Worm (Caenorhabditis elegans): Measurements from ENCODE around the gene fbxc-12.

The fbxc-12 gene

ce11 chrIV:873174-873788 is 31.8 kb upstream of the fbxc-12 start (continued):
- TF ChIP-seq lsy-27 (tag; optimal IDR thresholded peaks at IDR 0.05; ENCODE audit: borderline replicate concordance, insufficient read depth): no peak
- no peak for TF ChIP-seq pbrm-1 (GFP tag; IDR thresholded peaks at IDR 0.05)
- TF ChIP-seq Y95B8A.8 (GFP tag; IDR thresholded peaks at IDR 0.05): no peak
- TF ChIP-seq somi-1 (GFP tag; optimal IDR thresholded peaks at IDR 0.05): no peak
- TF ChIP-seq repo-1 (tag; optimal IDR thresholded peaks at IDR 0.05): no peak
- no peak for TF ChIP-seq madf-10 (tag; optimal IDR thresholded peaks at IDR 0.05)
- no peak for TF ChIP-seq ceh-100 (GFP tag; IDR thresholded peaks at IDR 0.05)
- TF ChIP-seq unc-130 (GFP tag; optimal IDR thresholded peaks at IDR 0.05): no peak
- no peak for TF ChIP-seq let-526 (GFP tag; IDR thresholded peaks at IDR 0.05)
- TF ChIP-seq dpl-1 (GFP tag; optimal IDR thresholded peaks at IDR 0.05): peak; percentile 2
- TF ChIP-seq egl-44 (GFP tag; IDR thresholded peaks at IDR 0.05): no peak
- TF ChIP-seq dpff-1 (tag; optimal IDR thresholded peaks at IDR 0.05): no peak
- TF ChIP-seq snpc-4 (GFP tag; optimal IDR thresholded peaks at IDR 0.05): no peak
- peak in 1 of 4 experiments; percentile 37 for TF ChIP-seq snpc-4 (tag; optimal IDR thresholded peaks at IDR 0.05)
- no peak for TF ChIP-seq mes-4 (tag; optimal IDR thresholded peaks at IDR 0.05)
- TF ChIP-seq ceh-79 (tag; optimal IDR thresholded peaks at IDR 0.05): no peak
- TF ChIP-seq B0261.1 (tag; optimal IDR thresholded peaks at IDR 0.05): peak; percentile 48
- no peak for TF ChIP-seq ztf-22 (GFP tag; optimal IDR thresholded peaks at IDR 0.05)
- TF ChIP-seq akir-1 (GFP tag; optimal IDR thresholded peaks at IDR 0.05): no peak
- no peak for TF ChIP-seq lin-35 (GFP tag; optimal IDR thresholded peaks at IDR 0.05)
- peak; percentile 9 for TF ChIP-seq him-1 (tag; optimal IDR thresholded peaks at IDR 0.05)
- no peak for TF ChIP-seq mel-28 (tag; optimal IDR thresholded peaks at IDR 0.05; ENCODE audit: borderline replicate concordance)
- no peak for TF ChIP-seq hlh-26 (GFP tag; conservative IDR thresholded peaks at IDR 0.05)
- TF ChIP-seq zim-3 (tag; optimal IDR thresholded peaks at IDR 0.05): no peak
- no peak for TF ChIP-seq F37B4.10 (GFP tag; IDR thresholded peaks at IDR 0.05)
- no peak for TF ChIP-seq F55B11.4 (tag; optimal IDR thresholded peaks at IDR 0.05; ENCODE audit: borderline replicate concordance, insufficient read depth)
- no peak for TF ChIP-seq K11D2.4 (GFP tag; IDR thresholded peaks at IDR 0.05)
- TF ChIP-seq egrh-3 (GFP tag; IDR thresholded peaks at IDR 0.05): no peak
- no peak for TF ChIP-seq madf-3 (GFP tag; IDR thresholded peaks at IDR 0.05)
- no peak for TF ChIP-seq aptf-2 (GFP tag; conservative IDR thresholded peaks at IDR 0.05)

DNA sequence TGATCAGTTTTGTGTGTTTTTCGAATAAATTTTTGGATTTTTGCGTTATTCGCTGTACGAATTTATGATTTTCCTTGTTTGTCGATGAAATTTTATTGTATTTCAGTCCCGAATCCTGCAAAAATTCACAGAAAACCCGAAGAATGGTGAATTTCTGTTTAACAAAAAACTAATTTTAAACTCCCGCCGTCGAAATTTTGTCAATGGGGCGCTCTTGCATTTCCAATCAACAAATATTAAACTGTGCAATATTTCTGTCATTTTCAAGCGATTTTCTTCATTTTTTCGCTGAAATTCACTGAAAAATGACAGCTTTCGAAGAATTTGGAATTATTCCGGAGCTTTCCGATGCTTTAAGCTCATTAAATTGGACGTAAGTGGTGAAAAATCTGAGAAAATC is 30.4 kb upstream of the fbxc-12 start, which contains the start of gene Y55F3BR.1:
TSS of gene Y55F3BR.1 (plus strand) at position 115 of the 400 bp plus-strand sequence.
- TF ChIP-seq nhr-179 (tag; optimal IDR thresholded peaks at IDR 0.05) (no peak), gei-17 (GFP tag; optimal IDR thresholded peaks at IDR 0.05) (no peak), ekl-4 (GFP tag; IDR thresholded peaks at IDR 0.05) (no peak), egl-18 (GFP tag; IDR thresholded peaks at IDR 0.05) (no peak), D2030.7 (GFP tag; IDR thresholded peaks at IDR 0.05) (peak; percentile 32; the same call in 1 of the 2 replicates), F57C9.4 (tag; optimal IDR thresholded peaks at IDR 0.05) (no peak), bed-2 (GFP tag; IDR thresholded peaks at IDR 0.05) (no peak), pha-4 (tag; optimal IDR thresholded peaks at IDR 0.05) (no peak), tlf-1 (GFP tag; optimal IDR thresholded peaks at IDR 0.05) (no peak), lin-54 (GFP tag; optimal IDR thresholded peaks at IDR 0.05) (peak; percentile 99), T26A5.8 (tag; optimal IDR thresholded peaks at IDR 0.05) (no peak), ceh-91 (GFP tag; IDR thresholded peaks at IDR 0.05) (no peak), athp-1 (tag; optimal IDR thresholded peaks at IDR 0.05) (no peak), ceh-100 (GFP tag; IDR thresholded peaks at IDR 0.05) (no peak), mes-4 (tag; optimal IDR thresholded peaks at IDR 0.05) (no peak), ztf-22 (GFP tag; optimal IDR thresholded peaks at IDR 0.05) (no peak), cebp-1 (GFP tag; IDR thresholded peaks at IDR 0.05) (no peak), cebp-1 (tag; optimal IDR thresholded peaks at IDR 0.05) (peak; percentile 6), somi-1 (GFP tag; optimal IDR thresholded peaks at IDR 0.05) (no peak), dpl-1 (GFP tag; optimal IDR thresholded peaks at IDR 0.05) (peak; percentile 81), F10E7.11 (tag; optimal IDR thresholded peaks at IDR 0.05) (no peak), nhr-90 (tag; optimal IDR thresholded peaks at IDR 0.05) (no peak), pbrm-1 (GFP tag; IDR thresholded peaks at IDR 0.05) (0 out of 2 replicates have a peak, but pooled peaks have one; percentile 35), hsf-1 (GFP tag; IDR thresholded peaks at IDR 0.05) (no peak), attf-3 (GFP tag; conservative IDR thresholded peaks at IDR 0.05) (peak; percentile 39; the same call in 1 of the 2 replicates), B0261.1 (tag; optimal IDR thresholded peaks at IDR 0.05) (no peak)
